Fruit fly (Drosophila melanogaster) whole organism, adult: Measurements from ENCODE around the gene mew.

Experiments
- CG11617 ChIP-seq: fragments of 200-800 bp; sonication (Bioruptor generic); optimal IDR thresholded peaks from 2 replicates; lab custom pipeline; 2017; ENCODE audit warnings: mild to moderate bottlenecking, missing biosample characterization, missing genetic modification reagents, missing genetic modification characterization
- CG12768 ChIP-seq: fragments of 200-800 bp; sonication (Bioruptor generic); optimal IDR thresholded peaks from 2 replicates; lab custom pipeline; 2017; ENCODE audit warnings: missing biosample characterization, missing genetic modification characterization, mild to moderate bottlenecking, moderate library complexity, missing genetic modification reagents
- CG14711 ChIP-seq: fragments of 200-800 bp; sonication (Bioruptor generic); optimal IDR thresholded peaks from 2 replicates; lab custom pipeline; 2018; ENCODE audit warnings: missing biosample characterization, mild to moderate bottlenecking, missing genetic modification characterization, moderate library complexity
- CG1620 ChIP-seq: fragments of 200-800 bp; sonication (Bioruptor generic); optimal IDR thresholded peaks from 2 replicates; lab custom pipeline; 2016; ENCODE audit warnings: missing biosample characterization, missing genetic modification characterization
- CG33017 ChIP-seq: fragments of 200-800 bp; sonication (Bioruptor generic); optimal IDR thresholded peaks from 2 replicates; lab custom pipeline; 2018; ENCODE audit warnings: missing biosample characterization, mild to moderate bottlenecking, missing genetic modification characterization, moderate library complexity
- CG5204 ChIP-seq: fragments of 200-800 bp; sonication (Bioruptor generic); optimal IDR thresholded peaks from 2 replicates; lab custom pipeline; 2016; ENCODE audit warnings: missing biosample characterization, missing genetic modification characterization
- CG7045 ChIP-seq: fragments of 200-800 bp; sonication (Bioruptor generic); optimal IDR thresholded peaks from 2 replicates; lab custom pipeline; 2017; ENCODE audit warnings: missing biosample characterization, mild to moderate bottlenecking, missing genetic modification characterization
- CG7101 ChIP-seq: fragments of 200-800 bp; sonication (Bioruptor generic); optimal IDR thresholded peaks from 2 replicates; lab custom pipeline; 2018; ENCODE audit warnings: missing biosample characterization, mild to moderate bottlenecking, missing genetic modification characterization, moderate library complexity
- Clk ChIP-seq: fragments of 200-800 bp; sonication (Bioruptor generic); optimal IDR thresholded peaks from 2 replicates; lab custom pipeline; 2017; ENCODE audit warnings: missing biosample characterization, missing genetic modification characterization
- Crg-1 ChIP-seq: fragments of 200-800 bp; sonication (Bioruptor generic); optimal IDR thresholded peaks from 2 replicates; lab custom pipeline; 2016; ENCODE audit warnings: missing biosample characterization, missing genetic modification characterization
- Hr96 ChIP-seq: fragments of 200-800 bp; sonication (Bioruptor generic); optimal IDR thresholded peaks from 2 replicates; lab custom pipeline; 2016; ENCODE audit warnings: missing biosample characterization, missing genetic modification characterization
- Mnt ChIP-seq: fragments of 200-800 bp; sonication (Bioruptor generic); optimal IDR thresholded peaks from 2 replicates; lab custom pipeline; 2016; ENCODE audit warnings: missing biosample characterization, mild to moderate bottlenecking, missing genetic modification characterization
- bab1 ChIP-seq: fragments of 200-800 bp; sonication (Bioruptor generic); optimal IDR thresholded peaks from 3 replicates; lab custom pipeline; 2019; ENCODE audit warnings: missing biosample characterization, mild to moderate bottlenecking, missing genetic modification characterization, moderate library complexity
- cic ChIP-seq: fragments of 200-800 bp; sonication (Bioruptor generic); optimal IDR thresholded peaks from 2 replicates; lab custom pipeline; 2017; ENCODE audit warnings: missing biosample characterization, mild to moderate bottlenecking, missing genetic modification characterization, moderate library complexity
- cnc ChIP-seq, 2 experiments: fragments of >200 bp; optimal IDR thresholded peaks; 2 replicates each; lab custom pipeline; 2017
- kay ChIP-seq: fragments of 200-800 bp; sonication (Bioruptor generic); peaks from one replicate; lab custom pipeline; 2016; ENCODE audit warnings: missing biosample characterization, missing genetic modification characterization, borderline replicate concordance
- ovo ChIP-seq: fragments of 200-800 bp; sonication (Bioruptor generic); optimal IDR thresholded peaks from 2 replicates; lab custom pipeline; 2016; ENCODE audit warnings: missing biosample characterization, missing genetic modification characterization
- pad ChIP-seq: fragments of 200-800 bp; sonication (Bioruptor generic); optimal IDR thresholded peaks from 3 replicates; lab custom pipeline; 2017; ENCODE audit warnings: missing biosample characterization, missing genetic modification characterization, mild to moderate bottlenecking, moderate library complexity, missing genetic modification reagents
- tj ChIP-seq: fragments of 200-800 bp; sonication (Bioruptor generic); optimal IDR thresholded peaks from 3 replicates; lab custom pipeline; 2017; ENCODE audit warnings: missing biosample characterization, mild to moderate bottlenecking, missing genetic modification characterization, moderate library complexity
- toe ChIP-seq: fragments of 200-800 bp; sonication (Bioruptor generic); optimal IDR thresholded peaks from 2 replicates; lab custom pipeline; 2016; ENCODE audit warnings: missing biosample characterization, missing genetic modification characterization

The mew gene

dm6 chrX:13229217-13229616 is 29.1 kb downstream of the mew start:
- TF ChIP-seq CG11617 (GFP tag; lab: Kevin White, UChicago) (no peak), CG1620 (GFP tag; lab: Kevin White, UChicago) (no peak), Clk (GFP tag; lab: Kevin White, UChicago) (no peak), bab1 (GFP tag; lab: Kevin White, UChicago) (no peak), ovo (no peak), tj (GFP tag; lab: Kevin White, UChicago) (no peak), CG33017 (tag; lab: Kevin White, UChicago) (no peak), CG14711 (tag; lab: Kevin White, UChicago) (no peak), cic (GFP tag; lab: Kevin White, UChicago) (no peak)

dm6 chrX:13228208-13228606 is 30.1 kb downstream of the mew start:
- TF ChIP-seq CG33017 (tag; lab: Kevin White, UChicago), result no peak
- TF ChIP-seq tj (GFP tag; lab: Kevin White, UChicago), result peak; percentile 20
- no peak for TF ChIP-seq Crg-1 (GFP tag; lab: Kevin White, UChicago)

- no peak for TF ChIP-seq Crg-1 (GFP tag; lab: Kevin White, UChicago)
Observed at dm6 chrX:13227505-13228207, 30.6 kb downstream of the mew start.

- no peak for TF ChIP-seq tj (GFP tag; lab: Kevin White, UChicago)
- no peak for TF ChIP-seq CG11617 (GFP tag; lab: Kevin White, UChicago)
- no peak for TF ChIP-seq CG5204 (GFP tag; lab: Kevin White, UChicago)
- no peak for TF ChIP-seq cnc (optimal IDR thresholded peaks at IDR 0.05; lab: Kevin White, UChicago)
- no peak for TF ChIP-seq kay (GFP tag; lab: Kevin White, UChicago)
- TF ChIP-seq Mnt (GFP tag; lab: Kevin White, UChicago), result no peak
- TF ChIP-seq Hr96 (GFP tag; lab: Kevin White, UChicago), result no peak
- no peak for TF ChIP-seq CG7101
Observed at dm6 chrX:13226478-13226877, 31.8 kb downstream of the mew start.

dm6 chrX:13224846-13225245 is 33.4 kb downstream of the mew start:
- no peak for TF ChIP-seq Clk (GFP tag; lab: Kevin White, UChicago)
- no peak for TF ChIP-seq Mnt (GFP tag; lab: Kevin White, UChicago)
- TF ChIP-seq CG11617 (GFP tag; lab: Kevin White, UChicago), result no peak
- TF ChIP-seq cnc (optimal IDR thresholded peaks at IDR 0.05; lab: Kevin White, UChicago), result no peak
- no peak for TF ChIP-seq Crg-1 (GFP tag; lab: Kevin White, UChicago)
- no peak for TF ChIP-seq cic (GFP tag; lab: Kevin White, UChicago)
- no peak for TF ChIP-seq bab1 (GFP tag; lab: Kevin White, UChicago)
- no peak for TF ChIP-seq Hr96 (GFP tag; lab: Kevin White, UChicago)
- TF ChIP-seq CG7101, result no peak
- no peak for TF ChIP-seq CG12768 (GFP tag; lab: Kevin White, UChicago)
- TF ChIP-seq CG33017 (tag; lab: Kevin White, UChicago), result no peak
- no peak for TF ChIP-seq CG5204 (GFP tag; lab: Kevin White, UChicago)
- no peak for TF ChIP-seq pad
- no peak for TF ChIP-seq CG14711 (tag; lab: Kevin White, UChicago)
- TF ChIP-seq tj (GFP tag; lab: Kevin White, UChicago), result no peak
- no peak for TF ChIP-seq CG7045 (GFP tag; lab: Kevin White, UChicago)
- no peak for TF ChIP-seq kay (GFP tag; lab: Kevin White, UChicago)
- TF ChIP-seq CG1620 (GFP tag; lab: Kevin White, UChicago), result no peak
- no peak for TF ChIP-seq ovo
- TF ChIP-seq toe (GFP tag; lab: Kevin White, UChicago), result no peak

dm6 chrX:13221835-13222234 is 36.5 kb downstream of the mew start:
- TF ChIP-seq Clk (GFP tag; lab: Kevin White, UChicago) (no peak), toe (GFP tag; lab: Kevin White, UChicago) (no peak), CG33017 (tag; lab: Kevin White, UChicago) (no peak), bab1 (GFP tag; lab: Kevin White, UChicago) (peak; percentile 7), Crg-1 (GFP tag; lab: Kevin White, UChicago) (no peak), CG11617 (GFP tag; lab: Kevin White, UChicago) (no peak), kay (GFP tag; lab: Kevin White, UChicago) (no peak), tj (GFP tag; lab: Kevin White, UChicago) (no peak)

dm6 chrX:13221311-13221710 is 37.0 kb downstream of the mew start:
- TF ChIP-seq Mnt (GFP tag; lab: Kevin White, UChicago) (no peak), ovo (no peak), cnc (optimal IDR thresholded peaks at IDR 0.05; lab: Kevin White, UChicago) (no peak), CG33017 (tag; lab: Kevin White, UChicago) (no peak), kay (GFP tag; lab: Kevin White, UChicago) (no peak), CG1620 (GFP tag; lab: Kevin White, UChicago) (no peak), cic (GFP tag; lab: Kevin White, UChicago) (no peak), Hr96 (GFP tag; lab: Kevin White, UChicago) (no peak), bab1 (GFP tag; lab: Kevin White, UChicago) (no peak), Clk (GFP tag; lab: Kevin White, UChicago) (no peak), Crg-1 (GFP tag; lab: Kevin White, UChicago) (no peak), CG7101 (no peak), pad (no peak), CG14711 (tag; lab: Kevin White, UChicago) (no peak), CG11617 (GFP tag; lab: Kevin White, UChicago) (no peak), CG5204 (GFP tag; lab: Kevin White, UChicago) (no peak), CG12768 (GFP tag; lab: Kevin White, UChicago) (no peak), CG7045 (GFP tag; lab: Kevin White, UChicago) (no peak)
